Fruit fly (Drosophila melanogaster) S2 (cell line): ENCODE results near the gene mRpS23.

Experiments used
- CG8478 ChIP-seq: fragments of >200 bp; optimal IDR thresholded peaks from 2 replicates; lab custom pipeline; 2018
- CTCF ChIP-seq, 2 experiments: fragments of >200 bp; optimal IDR thresholded peaks; 2 replicates each; lab custom pipeline; 2018

The mRpS23 gene

dm6 chr2L:13845178-13845577 is 10.3 kb upstream of the mRpS23 start, which contains the start of gene CG8997:
Gene CG8997, minus strand, starts transcription at chr2L:13845325.
- TF ChIP-seq CG8478 (lab: Kevin White, UChicago) (no peak), CTCF (optimal IDR thresholded peaks at IDR 0.05; lab: Kevin White, UChicago) (no peak)

DNA sequence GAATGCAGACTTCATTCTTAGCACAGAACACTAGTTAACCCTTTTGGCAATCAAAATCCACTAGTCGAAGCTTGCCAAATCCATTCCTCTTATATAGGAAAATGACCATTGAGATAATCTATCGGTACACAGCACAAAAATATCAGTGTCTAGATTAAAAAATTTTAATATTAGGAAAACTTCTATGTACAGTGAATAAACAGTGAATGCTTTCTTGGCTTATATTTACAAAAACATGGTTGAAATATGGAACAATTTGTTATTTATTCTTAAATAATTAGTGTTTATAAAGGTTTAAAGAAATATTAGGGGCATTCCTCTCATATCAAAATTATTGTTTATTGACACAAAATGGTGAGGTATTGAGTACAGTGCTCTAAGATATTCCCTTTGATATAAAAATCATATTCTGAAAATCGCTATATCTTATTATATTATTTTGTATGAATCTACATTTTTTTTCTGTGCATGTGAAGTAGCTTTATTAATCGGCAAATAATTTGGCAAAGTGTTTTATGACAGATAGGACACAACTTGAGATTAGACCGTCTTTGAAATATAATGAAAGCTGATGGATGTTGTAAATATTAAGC is 8.9 kb upstream of the mRpS23 start, which contains the start of gene CG33306:
Gene CG33306 (minus strand): TSS at position 51 of the 593 bp plus-strand sequence.
- no peak for TF ChIP-seq CG8478 (lab: Kevin White, UChicago)
- TF ChIP-seq CTCF (optimal IDR thresholded peaks at IDR 0.05; lab: Kevin White, UChicago): no peak

- no peak for TF ChIP-seq CG8478 (lab: Kevin White, UChicago)
- TF ChIP-seq CTCF (optimal IDR thresholded peaks at IDR 0.05; lab: Kevin White, UChicago): no peak
Observed at dm6 chr2L:13842572-13842971, 7.7 kb upstream of the mRpS23 start.

DNA sequence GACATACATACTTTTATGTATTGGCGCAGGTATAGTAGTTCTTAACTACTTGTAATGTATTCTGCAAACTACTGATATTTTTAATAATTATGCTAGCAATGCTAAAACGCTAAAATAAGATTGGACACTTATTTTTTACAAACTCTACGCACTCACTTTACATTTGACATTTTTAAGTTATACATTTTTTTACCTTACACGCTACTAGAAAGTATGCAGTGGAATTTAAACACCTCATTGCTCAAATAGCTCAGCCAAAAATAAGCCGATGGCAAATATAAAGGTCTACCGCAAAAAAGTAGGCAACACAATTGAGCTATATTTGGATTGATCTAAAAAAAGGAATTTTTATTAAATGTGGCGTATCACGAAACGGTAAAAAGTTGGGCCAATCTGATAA is 7.2 kb upstream of the mRpS23 start:
- TF ChIP-seq CG8478 (lab: Kevin White, UChicago) (no peak), CTCF (optimal IDR thresholded peaks at IDR 0.05; lab: Kevin White, UChicago) (peak; percentile 40 to 74)

DNA sequence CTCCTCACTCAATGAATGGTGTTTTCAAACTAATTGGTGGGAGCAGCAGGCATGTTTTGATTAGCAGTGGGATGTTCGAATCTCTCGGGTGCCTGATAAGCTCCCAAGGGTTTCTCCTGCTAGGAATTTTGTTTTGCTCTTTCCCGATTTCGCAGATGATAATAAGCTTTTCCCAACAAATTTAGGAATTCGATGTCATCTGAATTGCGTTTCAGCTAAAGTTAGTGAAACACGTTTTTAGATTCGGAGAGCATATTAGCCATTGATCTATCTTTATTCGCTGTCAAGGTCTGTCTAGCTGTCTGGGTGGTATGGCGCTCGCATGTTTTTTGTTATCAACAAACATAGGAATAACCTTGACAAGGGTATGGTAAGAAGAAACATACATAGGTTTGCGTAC is 6.6 kb upstream of the mRpS23 start, which contains the start of gene CG33307:
Gene CG33307 (minus strand): TSS at position 13 of the 400 bp plus-strand sequence.
- no peak for TF ChIP-seq CG8478 (lab: Kevin White, UChicago)
- TF ChIP-seq CTCF (optimal IDR thresholded peaks at IDR 0.05; lab: Kevin White, UChicago): no peak

- no peak for TF ChIP-seq CTCF (optimal IDR thresholded peaks at IDR 0.05; lab: Kevin White, UChicago)
- no peak for TF ChIP-seq CG8478 (lab: Kevin White, UChicago)
Observed at dm6 chr2L:13839744-13840151, 4.9 kb upstream of the mRpS23 start.

- TF ChIP-seq CTCF (optimal IDR thresholded peaks at IDR 0.05; lab: Kevin White, UChicago) (no peak), CG8478 (lab: Kevin White, UChicago) (no peak)
Observed at dm6 chr2L:13838647-13839390, 3.9 kb upstream of the mRpS23 start.

dm6 chr2L:13837579-13837978 is 2.7 kb upstream of the mRpS23 start:
- TF ChIP-seq CG8478 (lab: Kevin White, UChicago) (no peak), CTCF (optimal IDR thresholded peaks at IDR 0.05; lab: Kevin White, UChicago) (no peak)

DNA sequence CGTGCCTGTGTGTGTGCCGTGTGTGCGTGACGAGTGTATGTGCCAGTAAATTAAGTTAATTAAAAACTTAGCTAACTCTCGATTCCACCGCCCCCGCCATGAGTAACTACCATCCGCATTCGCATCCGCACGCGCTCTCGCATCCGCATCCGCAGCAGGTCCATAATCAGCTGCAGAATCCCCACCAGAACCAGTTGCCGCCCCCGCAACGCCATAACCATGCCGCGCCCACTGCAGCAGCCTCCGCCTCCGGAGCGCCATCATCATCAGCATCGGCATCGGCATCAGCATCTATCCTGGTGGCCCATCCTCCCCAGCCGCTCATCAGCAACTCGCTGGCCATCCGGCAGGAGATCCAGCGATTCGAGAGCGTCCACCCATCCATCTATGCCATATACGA is 1.1 kb upstream of the mRpS23 start:
- TF ChIP-seq CG8478 (lab: Kevin White, UChicago) (no peak), CTCF (optimal IDR thresholded peaks at IDR 0.05; lab: Kevin White, UChicago) (no peak)

DNA sequence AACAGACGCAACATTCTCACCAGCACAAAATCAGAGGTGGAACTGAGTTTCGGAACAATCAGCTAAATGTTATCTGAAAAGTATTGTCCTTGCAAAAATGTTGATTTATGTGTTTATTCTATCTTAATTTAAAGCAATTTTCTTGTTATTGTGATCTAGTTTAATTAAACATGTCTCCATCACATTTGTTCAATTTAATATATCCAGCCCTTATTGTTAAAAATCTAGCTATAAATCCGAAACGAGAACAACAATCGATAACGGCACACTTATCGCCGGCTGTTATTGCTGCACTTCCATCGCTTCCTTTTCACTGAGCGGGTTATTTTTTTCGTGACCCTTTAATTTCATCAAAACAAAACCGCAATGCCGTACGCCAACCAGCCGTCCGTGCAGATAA is 1.8 kb downstream of the mRpS23 start, which contains the start of the genes GatC, PolG2 and Polr2C:
Gene GatC (minus strand): TSS at position 48 of the 400 bp plus-strand sequence.
Gene PolG2 (minus strand): TSS at position 48 of the 400 bp plus-strand sequence.
Gene Polr2C (plus strand): TSS at position 280 of the 400 bp plus-strand sequence.
- TF ChIP-seq CG8478 (lab: Kevin White, UChicago) (no peak), CTCF (optimal IDR thresholded peaks at IDR 0.05; lab: Kevin White, UChicago) (no peak)

DNA sequence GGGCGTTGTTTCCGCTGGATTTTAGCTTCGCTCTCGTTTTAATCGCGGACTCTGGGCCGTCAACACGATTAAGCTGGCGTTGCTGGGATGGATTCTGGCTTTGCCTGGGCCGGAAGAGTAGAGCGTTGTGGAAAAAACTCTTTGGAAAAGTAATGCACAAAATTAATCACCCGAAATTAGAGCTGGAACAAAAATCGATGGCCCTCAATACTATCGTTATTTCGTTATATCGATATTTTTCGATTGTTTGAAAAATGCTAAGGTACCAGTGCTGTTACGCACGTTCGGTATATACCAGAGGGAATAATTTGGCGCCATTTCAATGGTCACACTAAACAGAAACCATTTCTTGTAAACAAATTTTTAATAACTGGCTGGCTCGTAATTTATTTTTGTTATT is 5.3 kb downstream of the mRpS23 start, which contains the start of the genes Arpc1 and Orc5:
Gene Arpc1 (minus strand): TSS at position 202 of the 400 bp plus-strand sequence.
Gene Orc5 (plus strand): TSS at position 298 of the 400 bp plus-strand sequence.
- TF ChIP-seq CTCF (optimal IDR thresholded peaks at IDR 0.05; lab: Kevin White, UChicago) (peak in 1 of 2 experiments; percentile 8), CG8478 (lab: Kevin White, UChicago) (no peak)

DNA sequence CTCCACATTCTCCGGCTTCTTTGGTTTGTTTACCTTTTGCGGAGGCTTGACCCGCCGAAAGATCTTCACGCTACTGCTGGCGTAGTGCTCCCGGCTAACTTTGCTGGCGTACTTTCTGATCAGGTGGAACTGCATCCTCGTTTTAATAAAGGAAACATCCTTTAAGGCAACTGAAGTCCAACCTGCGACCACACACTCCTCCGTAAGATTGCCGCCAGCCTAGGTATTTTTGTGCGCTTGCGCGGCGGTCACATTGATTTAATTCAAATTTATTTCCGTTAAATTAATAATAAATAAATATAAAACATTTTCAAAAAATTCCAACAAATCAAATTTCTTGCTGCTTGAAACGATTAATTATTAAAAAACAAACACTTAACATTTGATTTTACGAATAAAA is 7.3 kb downstream of the mRpS23 start, which contains the start of gene PolG1:
Gene PolG1 (minus strand): TSS at position 216 of the 400 bp plus-strand sequence.
- TF ChIP-seq CG8478 (lab: Kevin White, UChicago): no peak
- TF ChIP-seq CTCF (optimal IDR thresholded peaks at IDR 0.05; lab: Kevin White, UChicago): no peak

DNA sequence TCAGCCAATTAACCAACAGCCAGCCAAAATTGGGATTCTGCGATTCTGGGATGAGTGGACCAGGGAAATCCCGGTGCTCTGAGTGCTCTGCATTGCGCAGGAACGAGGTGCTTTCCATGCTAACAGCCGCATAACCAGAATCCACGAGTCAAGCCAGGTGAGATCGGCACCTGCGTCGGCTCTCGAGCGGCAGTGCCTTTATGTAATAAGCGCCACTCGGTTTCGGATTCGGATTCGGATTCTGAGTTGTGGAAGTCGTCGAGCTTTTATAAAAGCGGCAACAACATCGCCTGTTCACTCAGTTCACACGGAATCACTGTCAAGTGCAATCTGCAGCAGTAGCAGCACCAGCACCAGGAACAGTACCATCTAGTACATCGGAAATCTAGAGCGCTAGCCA is 13.9 kb downstream of the mRpS23 start, which contains the start of gene b:
Gene b (plus strand): TSS at position 301 of the 400 bp plus-strand sequence.
- TF ChIP-seq CTCF (optimal IDR thresholded peaks at IDR 0.05; lab: Kevin White, UChicago) (no peak), CG8478 (lab: Kevin White, UChicago) (no peak)

dm6 chr2L:13820176-13820575 is 14.7 kb downstream of the mRpS23 start:
- TF ChIP-seq CTCF (optimal IDR thresholded peaks at IDR 0.05; lab: Kevin White, UChicago) (no peak), CG8478 (lab: Kevin White, UChicago) (no peak)
